Fruit fly (Drosophila melanogaster) whole organism, embryonic: ENCODE data around the gene InR.
A peak's percentile ranks its signal among the peaks of the same experiment; 100 is the strongest.

Source experiments
- Aef1 ChIP-seq: fragments of 200-800 bp; sonication (Bioruptor generic); IDR thresholded peaks from 3 replicates; pipeline ENCODE4 v1.3.6; 2022; ENCODE audit warnings: missing biosample characterization, missing genetic modification characterization
- Atf3 ChIP-seq: fragments of 200-800 bp; sonication (Bioruptor generic); optimal IDR thresholded peaks from 3 replicates; lab custom pipeline; 2016; ENCODE audit warnings: missing biosample characterization, missing genetic modification characterization
- CG10366 ChIP-seq: fragments of 200-800 bp; sonication (Bioruptor generic); IDR thresholded peaks from 2 replicates; pipeline ENCODE4 v1.3.6; 2022; ENCODE audit warnings: missing biosample characterization, missing genetic modification characterization
- CG10543 ChIP-seq: fragments of 200-800 bp; sonication (Bioruptor generic); optimal IDR thresholded peaks from 3 replicates; lab custom pipeline; 2017; ENCODE audit warnings: missing biosample characterization, mild to moderate bottlenecking, missing genetic modification characterization, moderate library complexity
- CG12236 ChIP-seq: fragments of 200-800 bp; sonication (Bioruptor generic); optimal IDR thresholded peaks from 2 replicates; lab custom pipeline; 2016; ENCODE audit warnings: missing biosample characterization, missing genetic modification characterization
- CG12942 ChIP-seq: fragments of 200-800 bp; sonication (Bioruptor generic); optimal IDR thresholded peaks from 3 replicates; lab custom pipeline; 2016; ENCODE audit warnings: missing biosample characterization, missing genetic modification characterization
- CG13123 ChIP-seq: fragments of 200-800 bp; sonication (Bioruptor generic); optimal IDR thresholded peaks from 2 replicates; lab custom pipeline; 2016; ENCODE audit warnings: missing biosample characterization, missing genetic modification characterization
- CG13287 ChIP-seq: fragments of 200-800 bp; sonication (Bioruptor generic); IDR thresholded peaks from 2 replicates; pipeline ENCODE4 v1.3.6; 2022; ENCODE audit warnings: missing biosample characterization, missing genetic modification characterization; ENCODE audit not compliant: partially characterized antibody
- CG14014 ChIP-seq: fragments of 200-800 bp; sonication (Bioruptor generic); IDR thresholded peaks from 2 replicates; pipeline ENCODE4 v1.3.6; 2022; ENCODE audit warnings: missing biosample characterization, missing genetic modification characterization
- CG1529 ChIP-seq: fragments of 200-800 bp; sonication (Bioruptor generic); optimal IDR thresholded peaks from 3 replicates; lab custom pipeline; 2018; ENCODE audit warnings: missing biosample characterization, missing genetic modification characterization
- CG15601 ChIP-seq: fragments of 200-800 bp; sonication (Bioruptor generic); optimal IDR thresholded peaks from 3 replicates; lab custom pipeline; 2019; ENCODE audit warnings: missing biosample characterization, mild to moderate bottlenecking, missing genetic modification characterization, moderate library complexity
- CG15696 ChIP-seq: fragments of 200-800 bp; sonication (Bioruptor generic); optimal IDR thresholded peaks from 2 replicates; lab custom pipeline; 2019; ENCODE audit warnings: missing biosample characterization, mild to moderate bottlenecking, missing genetic modification characterization, moderate library complexity
- CG1647 ChIP-seq: fragments of 200-800 bp; sonication (Bioruptor generic); optimal IDR thresholded peaks from 3 replicates; lab custom pipeline; 2016; ENCODE audit warnings: missing biosample characterization, missing genetic modification characterization
- CG18764 ChIP-seq: fragments of 200-800 bp; sonication (Bioruptor generic); optimal IDR thresholded peaks from 3 replicates; lab custom pipeline; 2016; ENCODE audit warnings: missing biosample characterization, missing genetic modification characterization
- CG3847 ChIP-seq: fragments of 200-800 bp; sonication (Bioruptor generic); IDR thresholded peaks from 2 replicates; pipeline ENCODE4 v1.3.6; 2022; ENCODE audit warnings: missing biosample characterization, missing genetic modification characterization
- CG4404 ChIP-seq: fragments of 200-800 bp; sonication (Bioruptor generic); IDR thresholded peaks from 2 replicates; pipeline ENCODE4 v1.3.6; 2022; ENCODE audit warnings: missing biosample characterization, missing genetic modification characterization
- CG4617 ChIP-seq: fragments of 200-800 bp; sonication (Bioruptor generic); optimal IDR thresholded peaks from 3 replicates; lab custom pipeline; 2016; ENCODE audit warnings: missing biosample characterization, missing genetic modification characterization, borderline replicate concordance
- CG4854 ChIP-seq: fragments of 200-800 bp; sonication (Bioruptor generic); optimal IDR thresholded peaks from 2 replicates; lab custom pipeline; 2016; ENCODE audit warnings: missing biosample characterization, missing genetic modification characterization, inconsistent platforms
- CG6791 ChIP-seq: fragments of 200-800 bp; sonication (Bioruptor generic); IDR thresholded peaks from 3 replicates; pipeline ENCODE4 v1.3.6; 2022; ENCODE audit warnings: missing biosample characterization, missing genetic modification characterization; ENCODE audit not compliant: partially characterized antibody
- CG7928 ChIP-seq: fragments of 200-800 bp; sonication (Bioruptor generic); optimal IDR thresholded peaks from 2 replicates; lab custom pipeline; 2017; ENCODE audit warnings: missing biosample characterization, mild to moderate bottlenecking, missing genetic modification characterization
- CG9215 ChIP-seq: fragments of 200-800 bp; sonication (Bioruptor generic); IDR thresholded peaks from 2 replicates; pipeline ENCODE4 v1.3.6; 2022; ENCODE audit warnings: missing biosample characterization, missing genetic modification characterization
- Dad ChIP-seq: fragments of 200-800 bp; sonication (Bioruptor generic); optimal IDR thresholded peaks from 3 replicates; lab custom pipeline; 2016; ENCODE audit warnings: missing biosample characterization, missing genetic modification characterization
- HHEX ChIP-seq: fragments of 200-800 bp; sonication (Bioruptor generic); optimal IDR thresholded peaks from 3 replicates; lab custom pipeline; 2017; ENCODE audit warnings: missing biosample characterization, mild to moderate bottlenecking, missing genetic modification characterization, missing genetic modification reagents
- Lpt ChIP-seq: fragments of >200 bp; optimal IDR thresholded peaks from 2 replicates; lab custom pipeline; 2018; ENCODE audit warnings: missing biosample characterization, missing genetic modification characterization
- Pdp1 ChIP-seq, 2 experiments: fragments of 200-800 bp; sonication (Bioruptor generic); optimal IDR thresholded peaks; 3 replicates each; lab custom pipeline; 2016; ENCODE audit warnings: missing biosample characterization in 2 of 2, missing genetic modification characterization in 2 of 2, mild to moderate bottlenecking in 1 of 2, moderate library complexity in 1 of 2
- Sox100B ChIP-seq: fragments of 200-800 bp; sonication (Bioruptor generic); optimal IDR thresholded peaks from 3 replicates; lab custom pipeline; 2018; ENCODE audit warnings: missing biosample characterization, mild to moderate bottlenecking, missing genetic modification characterization
- Sox102F ChIP-seq: fragments of 200-800 bp; sonication (Bioruptor generic); optimal IDR thresholded peaks from 2 replicates; lab custom pipeline; 2018; ENCODE audit warnings: missing biosample characterization, mild to moderate bottlenecking, missing genetic modification characterization, moderate library complexity
- Spps ChIP-seq: fragments of 200-800 bp; sonication (Bioruptor generic); optimal IDR thresholded peaks from 2 replicates; lab custom pipeline; 2018; ENCODE audit warnings: missing biosample characterization, mild to moderate bottlenecking, missing genetic modification characterization
- Sry-δ ChIP-seq: fragments of 200-800 bp; sonication (Bioruptor generic); optimal IDR thresholded peaks from 2 replicates; lab custom pipeline; 2016; ENCODE audit warnings: missing biosample characterization, missing genetic modification characterization
- Taf1 ChIP-seq: fragments of 200-800 bp; sonication (Bioruptor generic); IDR thresholded peaks from 2 replicates; pipeline ENCODE4 v1.3.6; 2022; ENCODE audit warnings: missing biosample characterization, missing genetic modification characterization
- ab ChIP-seq: fragments of 200-800 bp; sonication (Bioruptor generic); optimal IDR thresholded peaks from 2 replicates; lab custom pipeline; 2016; ENCODE audit warnings: missing biosample characterization, missing genetic modification characterization
- al ChIP-seq: fragments of 200-800 bp; sonication (Bioruptor generic); IDR thresholded peaks from 2 replicates; pipeline ENCODE4 v1.3.6; 2022; ENCODE audit warnings: missing biosample characterization, missing genetic modification characterization
- ase ChIP-seq: fragments of 200-800 bp; sonication (Bioruptor generic); IDR thresholded peaks from 3 replicates; pipeline ENCODE4 v1.3.6; 2022; ENCODE audit warnings: missing biosample characterization, missing genetic modification characterization
- br ChIP-seq: fragments of >200 bp; optimal IDR thresholded peaks from 2 replicates; lab custom pipeline; 2017
- bsh ChIP-seq, 2 experiments: fragments of 200-800 bp; sonication (Bioruptor generic); optimal IDR thresholded peaks; 2 replicates each; lab custom pipeline; 2017 to 2018; ENCODE audit warnings: mild to moderate bottlenecking in 2 of 2, missing biosample characterization in 2 of 2, missing genetic modification characterization in 2 of 2, moderate library complexity in 1 of 2
- caup ChIP-seq: fragments of 200-800 bp; sonication (Bioruptor generic); optimal IDR thresholded peaks from 3 replicates; lab custom pipeline; 2017; ENCODE audit warnings: missing biosample characterization, mild to moderate bottlenecking, missing genetic modification characterization, moderate library complexity; ENCODE audit not compliant: severe bottlenecking
- corto ChIP-seq: fragments of 200-800 bp; sonication (Bioruptor generic); optimal IDR thresholded peaks from 2 replicates; lab custom pipeline; 2016; ENCODE audit warnings: missing biosample characterization, mild to moderate bottlenecking, missing genetic modification characterization, moderate library complexity
- dan ChIP-seq: fragments of 200-800 bp; sonication (Bioruptor generic); IDR thresholded peaks from 2 replicates; pipeline ENCODE4 v1.3.6; 2022; ENCODE audit warnings: missing biosample characterization, missing genetic modification characterization
- jing ChIP-seq: fragments of 200-800 bp; sonication (Bioruptor generic); optimal IDR thresholded peaks from 2 replicates; lab custom pipeline; 2018; ENCODE audit warnings: missing biosample characterization, mild to moderate bottlenecking, missing genetic modification characterization
- org-1 ChIP-seq: fragments of 200-800 bp; sonication (Bioruptor generic); optimal IDR thresholded peaks from 2 replicates; lab custom pipeline; 2017; ENCODE audit warnings: missing biosample characterization, missing genetic modification characterization
- otp ChIP-seq: fragments of 200-800 bp; sonication (Bioruptor generic); IDR thresholded peaks from 3 replicates; pipeline ENCODE4, ENCODE4 v1.3.6; 2022; ENCODE audit warnings: missing biosample characterization, missing genetic modification characterization
- pros ChIP-seq: fragments of 200-800 bp; sonication (Bioruptor generic); optimal IDR thresholded peaks from 3 replicates; lab custom pipeline; 2019; ENCODE audit warnings: missing biosample characterization, mild to moderate bottlenecking, missing genetic modification characterization, moderate library complexity
- ro ChIP-seq: fragments of 200-800 bp; sonication (Bioruptor generic); IDR thresholded peaks from 2 replicates; pipeline ENCODE4 v1.3.6; 2022; ENCODE audit warnings: missing biosample characterization, missing genetic modification characterization
- sens-2 ChIP-seq: fragments of 200-800 bp; sonication (Bioruptor generic); IDR thresholded peaks from 2 replicates; pipeline ENCODE4 v1.3.6; 2022; ENCODE audit warnings: missing biosample characterization, missing genetic modification characterization
- slp2 ChIP-seq: fragments of 200-800 bp; sonication (Bioruptor generic); optimal IDR thresholded peaks from 2 replicates; lab custom pipeline; 2016; ENCODE audit warnings: missing biosample characterization, missing genetic modification characterization
- ssp ChIP-seq: fragments of 200-800 bp; sonication (Bioruptor generic); IDR thresholded peaks from 2 replicates; pipeline ENCODE4 v1.3.6; 2022; ENCODE audit warnings: missing biosample characterization, missing genetic modification characterization
- stwl ChIP-seq: fragments of 200-800 bp; sonication (Bioruptor generic); optimal IDR thresholded peaks from 3 replicates; lab custom pipeline; 2018; ENCODE audit warnings: missing biosample characterization, mild to moderate bottlenecking, missing genetic modification characterization, moderate library complexity
- ttk ChIP-seq: fragments of 200-800 bp; sonication (Bioruptor generic); IDR thresholded peaks from 2 replicates; pipeline ENCODE4 v2.1.2; 2022; ENCODE audit warnings: missing biosample characterization, missing genetic modification characterization
- tx ChIP-seq: fragments of 200-800 bp; sonication (Bioruptor generic); optimal IDR thresholded peaks from 2 replicates; lab custom pipeline; 2016; ENCODE audit warnings: missing biosample characterization, missing genetic modification characterization

Gene InR

DNA sequence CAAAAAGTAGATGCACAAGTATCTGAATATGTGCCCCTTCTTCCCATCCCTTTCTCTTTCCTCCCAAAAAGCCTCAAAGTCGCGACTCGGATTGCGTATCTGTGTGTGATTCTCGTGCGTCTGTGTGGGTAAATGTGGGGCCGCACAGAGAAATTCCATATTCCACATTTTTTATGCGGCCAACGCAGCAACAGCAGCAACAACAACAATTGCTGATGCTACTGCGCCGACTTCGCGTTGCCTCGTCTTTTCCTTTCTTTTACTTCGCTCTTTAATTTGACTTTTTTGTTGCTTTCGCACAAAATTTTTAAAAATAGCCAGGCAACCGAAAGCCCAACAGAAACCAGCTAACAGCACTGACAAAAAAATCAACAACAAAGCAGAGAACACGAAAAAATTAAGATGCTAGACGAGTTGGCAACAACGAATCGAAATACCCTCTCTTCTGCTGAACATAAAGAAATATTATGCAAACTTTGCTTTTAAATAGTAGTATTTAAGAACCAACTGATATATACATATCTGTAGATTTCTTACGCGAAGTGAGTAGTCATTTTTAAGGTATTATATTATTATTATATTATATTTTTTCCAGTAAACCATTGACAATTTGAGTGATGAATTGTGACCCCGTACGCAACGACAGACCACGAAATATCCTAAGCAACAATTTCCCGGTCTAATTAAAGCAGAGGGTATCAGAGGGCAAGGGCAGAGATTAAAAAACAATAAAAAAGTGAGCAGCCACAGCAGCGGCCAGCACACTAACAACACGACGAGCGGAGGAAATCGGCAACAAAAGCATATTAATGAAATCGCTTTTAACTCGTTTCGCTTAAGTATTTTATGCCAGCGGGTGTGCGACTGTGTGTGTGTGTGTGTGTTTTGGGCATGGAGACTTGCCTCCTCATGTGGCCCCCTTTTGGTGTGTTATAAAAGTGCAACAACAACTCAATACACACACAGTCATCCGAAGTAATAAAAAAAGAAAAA lies 37.7 kb upstream of the InR start (continued):
- TF ChIP-seq CG9215 = no peak; the same call in 1 of the 2 replicates
- no peak for TF ChIP-seq CG4404 (GFP tag; lab: Robert Waterston, UW)
- no peak for TF ChIP-seq Pdp1 (GFP tag; optimal IDR thresholded peaks at IDR 0.05; lab: Kevin White, UChicago)
- TF ChIP-seq al (GFP tag; lab: Robert Waterston, UW) = no peak; the same call in 1 of the 2 replicates
- no peak for TF ChIP-seq Spps (tag; lab: Kevin White, UChicago)
- no peak for TF ChIP-seq CG7928 (GFP tag; lab: Kevin White, UChicago)
- TF ChIP-seq Sox100B (GFP tag; lab: Kevin White, UChicago) = peak; percentile 84
- TF ChIP-seq Sox102F = peak; percentile 83
- TF ChIP-seq CG12942 (GFP tag; lab: Kevin White, UChicago) = peak; percentile 18
- TF ChIP-seq otp = no peak
- TF ChIP-seq CG12236 (GFP tag; lab: Kevin White, UChicago) = no peak
- no peak for TF ChIP-seq tx (GFP tag; lab: Kevin White, UChicago)
- TF ChIP-seq sens-2 (GFP tag; lab: Robert Waterston, UW) = 0 out of 2 replicates have a peak, but pooled peaks have one; percentile 31
- peak; percentile 59 for TF ChIP-seq HHEX (GFP tag; lab: Kevin White, UChicago)
- TF ChIP-seq slp2 (GFP tag; lab: Kevin White, UChicago) = no peak
- TF ChIP-seq Taf1 (GFP tag; lab: Robert Waterston, UW) = no peak
- no peak for TF ChIP-seq pros (GFP tag; lab: Kevin White, UChicago)
- TF ChIP-seq dan = no peak
- TF ChIP-seq CG15601 = peak; percentile 25
- TF ChIP-seq jing = peak; percentile 56
- no peak for TF ChIP-seq Dad (GFP tag; lab: Kevin White, UChicago)
- TF ChIP-seq Sry-δ (GFP tag; lab: Kevin White, UChicago) = no peak
- TF ChIP-seq br (lab: Kevin White, UChicago) = no peak
- TF ChIP-seq ro (GFP tag; lab: Robert Waterston, UW) = no peak
- TF ChIP-seq CG4854 (GFP tag; lab: Kevin White, UChicago) = no peak
- peak; percentile 15 for TF ChIP-seq caup (GFP tag; lab: Kevin White, UChicago)
- no peak for TF ChIP-seq CG6791 (GFP tag; lab: Robert Waterston, UW)
- TF ChIP-seq ase = no peak
- TF ChIP-seq CG13287 = no peak
- TF ChIP-seq CG1529 (GFP tag; lab: Kevin White, UChicago) = no peak
- peak; percentile 9; the same call in 2 of the 3 replicates for TF ChIP-seq Aef1 (GFP tag; lab: Robert Waterston, UW)
- no peak for TF ChIP-seq CG4617 (GFP tag; lab: Kevin White, UChicago)
- TF ChIP-seq CG15696 (tag; lab: Kevin White, UChicago) = peak; percentile 14
- TF ChIP-seq CG14014 (GFP tag; lab: Robert Waterston, UW) = no peak
- TF ChIP-seq ssp (GFP tag; lab: Robert Waterston, UW) = peak; percentile 39
- peak; percentile 6 for TF ChIP-seq Atf3 (GFP tag; lab: Kevin White, UChicago)
- no peak for TF ChIP-seq CG13123 (GFP tag; lab: Kevin White, UChicago)
- no peak for TF ChIP-seq Lpt (GFP tag; lab: Kevin White, UChicago)
- no peak for TF ChIP-seq CG3847 (GFP tag; lab: Robert Waterston, UW)
- no peak for TF ChIP-seq ab (GFP tag; lab: Kevin White, UChicago)
- TF ChIP-seq CG1647 = peak; percentile 1
- TF ChIP-seq CG10366 (GFP tag; lab: Robert Waterston, UW) = no peak; the same call in 1 of the 2 replicates
- TF ChIP-seq bsh (GFP tag; optimal IDR thresholded peaks at IDR 0.05; lab: Kevin White, UChicago) = peak; percentile 0 to 57
- TF ChIP-seq stwl (tag; lab: Kevin White, UChicago) = no peak
- peak; percentile 10 for TF ChIP-seq CG18764
- TF ChIP-seq corto (GFP tag; lab: Kevin White, UChicago) = no peak
- no peak for TF ChIP-seq ttk (GFP tag; lab: Robert Waterston, UW)
- peak; percentile 61 for TF ChIP-seq org-1
- no peak for TF ChIP-seq CG10543 (GFP tag; lab: Kevin White, UChicago)
